Fruit fly (Drosophila melanogaster): ENCODE measurements around the gene CG13084.

The CG13084 gene

DNA sequence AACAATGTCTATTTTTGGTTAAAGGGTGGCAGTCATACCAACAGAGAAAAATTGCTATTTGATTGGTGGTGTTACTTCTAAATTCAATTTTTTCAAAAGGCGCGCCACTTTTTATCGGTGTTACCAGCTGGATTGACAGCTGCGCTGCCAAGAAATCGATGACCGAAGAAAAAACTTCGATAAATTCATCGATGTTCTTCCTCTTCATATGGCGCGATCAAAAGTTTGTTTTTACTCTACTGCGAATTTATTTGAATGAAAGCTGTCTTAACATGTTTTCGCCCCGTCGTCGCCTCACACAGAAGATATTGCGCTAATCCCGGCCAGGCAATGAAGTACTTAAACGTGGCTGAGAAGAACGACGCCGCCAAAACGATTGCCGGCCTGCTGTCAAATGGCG, 13.3 kb downstream of the CG13084 start, which contains the start of gene Top3alpha:
Top3alpha (plus strand) TSS at position 186 of the 400 bp plus-strand sequence.
- no peak for TF ChIP-seq CG15710 (tag; optimal IDR thresholded peaks at IDR 0.05)

DNA sequence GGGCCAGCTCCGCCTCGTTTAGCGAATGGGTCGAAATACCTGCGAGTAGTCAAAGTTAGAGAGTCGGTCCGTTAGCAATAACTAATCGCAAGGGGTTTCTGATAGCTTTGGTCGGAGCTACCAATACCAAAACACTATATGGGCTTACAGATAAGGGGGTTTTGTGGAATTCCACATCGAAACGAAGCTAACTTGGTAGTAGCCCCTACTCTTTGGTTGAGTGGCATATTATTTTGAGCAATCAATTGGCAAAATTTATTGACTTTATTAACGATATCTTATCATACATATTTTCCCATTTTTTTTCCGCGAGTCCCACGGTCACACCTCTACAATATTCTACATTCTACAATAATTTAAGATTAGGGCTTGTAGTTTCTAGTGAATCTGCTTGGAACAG, 21.6 kb downstream of the CG13084 start:
- TF ChIP-seq Ets98B (GFP tag; IDR thresholded peaks at IDR 0.05) (no peak), CG10348 (GFP tag; IDR thresholded peaks at IDR 0.05) (no peak), fd96Ca (GFP tag; IDR thresholded peaks at IDR 0.05) (no peak), Snoo (tag; optimal IDR thresholded peaks at IDR 0.05) (no peak), CG4496 (GFP tag; IDR thresholded peaks at IDR 0.05) (no peak), CG34367 (tag; optimal IDR thresholded peaks at IDR 0.05) (no peak)

DNA sequence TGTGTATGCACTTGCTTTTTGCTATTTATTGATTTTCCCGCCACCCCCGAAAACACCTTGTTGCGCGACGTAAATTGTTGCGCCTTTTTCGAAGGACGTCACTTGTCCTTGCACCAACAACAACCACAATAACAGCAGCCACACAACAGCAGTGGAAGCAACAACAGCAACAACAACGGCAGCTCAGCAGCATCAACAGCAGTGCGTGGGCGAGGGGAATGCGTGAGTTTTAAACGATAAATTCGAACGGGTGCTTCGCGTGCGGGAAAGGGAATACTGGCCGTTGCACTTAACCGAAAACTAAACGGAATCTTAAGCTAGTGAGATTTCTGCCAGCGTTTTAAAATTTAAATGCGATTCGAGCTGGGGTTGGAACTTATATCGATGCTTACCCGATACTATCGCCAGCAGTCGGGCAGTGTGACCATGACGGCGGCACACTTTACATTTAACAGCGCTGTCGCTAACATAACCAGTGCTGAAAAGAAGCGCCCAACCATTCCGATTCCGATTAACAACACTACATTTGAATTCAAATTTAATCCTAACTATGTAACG, 23.7 kb downstream of the CG13084 start, which contains the start of gene cyst:
cyst (minus strand) TSS at position 404 of the 558 bp plus-strand sequence.
- TF ChIP-seq CG4496 (GFP tag; IDR thresholded peaks at IDR 0.05) (0 out of 3 replicates have a peak, but pooled peaks have one; percentile 14), rn (GFP tag; IDR thresholded peaks at IDR 0.05) (no peak)

- TF ChIP-seq CG8301 (tag; optimal IDR thresholded peaks at IDR 0.05) (no peak), gl (tag; optimal IDR thresholded peaks at IDR 0.05) (no peak), CG8159 (tag; optimal IDR thresholded peaks at IDR 0.05) (no peak), rn (GFP tag; IDR thresholded peaks at IDR 0.05) (no peak), CG17806 (tag; optimal IDR thresholded peaks at IDR 0.05) (no peak), Ets98B (GFP tag; IDR thresholded peaks at IDR 0.05) (no peak), EcR (GFP tag; optimal IDR thresholded peaks at IDR 0.05) (no peak), CG9948 (tag; optimal IDR thresholded peaks at IDR 0.05) (no peak), CG14655 (GFP tag; optimal IDR thresholded peaks at IDR 0.05) (no peak), Pif1B (GFP tag; optimal IDR thresholded peaks at IDR 0.05) (no peak), D1 (tag; optimal IDR thresholded peaks at IDR 0.05) (no peak), CG15710 (tag; optimal IDR thresholded peaks at IDR 0.05) (no peak), Pif1A (GFP tag; optimal IDR thresholded peaks at IDR 0.05) (no peak), Snoo (tag; optimal IDR thresholded peaks at IDR 0.05) (no peak), CG12605 (GFP tag; IDR thresholded peaks at IDR 0.05) (no peak), CG10348 (GFP tag; IDR thresholded peaks at IDR 0.05) (no peak)
Measured at dm6 chr2L:19512184-19512583, 27.5 kb downstream of the CG13084 start.

dm6 chr2L:19516062-19516461, 31.3 kb downstream of the CG13084 start:
- TF ChIP-seq D1 (tag; optimal IDR thresholded peaks at IDR 0.05), result no peak
- no peak for TF ChIP-seq CG8301 (tag; optimal IDR thresholded peaks at IDR 0.05)
- TF ChIP-seq CG9948 (tag; optimal IDR thresholded peaks at IDR 0.05), result no peak
- TF ChIP-seq CG14655 (GFP tag; optimal IDR thresholded peaks at IDR 0.05), result no peak
- no peak for TF ChIP-seq EcR (GFP tag; optimal IDR thresholded peaks at IDR 0.05)
- no peak for TF ChIP-seq Ets98B (GFP tag; IDR thresholded peaks at IDR 0.05)
- no peak for TF ChIP-seq CG17806 (tag; optimal IDR thresholded peaks at IDR 0.05)
- no peak for TF ChIP-seq CG12605 (GFP tag; IDR thresholded peaks at IDR 0.05)
- no peak for TF ChIP-seq gl (tag; optimal IDR thresholded peaks at IDR 0.05)
- TF ChIP-seq fd96Ca (GFP tag; IDR thresholded peaks at IDR 0.05), result no peak
- TF ChIP-seq Snoo (tag; optimal IDR thresholded peaks at IDR 0.05), result no peak
- no peak for TF ChIP-seq CG32121 (GFP tag; IDR thresholded peaks at IDR 0.05)
- no peak for TF ChIP-seq rn (GFP tag; IDR thresholded peaks at IDR 0.05)
- TF ChIP-seq CG13204 (GFP tag; optimal IDR thresholded peaks at IDR 0.05), result no peak
- no peak for TF ChIP-seq CG15710 (tag; optimal IDR thresholded peaks at IDR 0.05)
- no peak for TF ChIP-seq Pif1B (GFP tag; optimal IDR thresholded peaks at IDR 0.05)

dm6 chr2L:19517154-19517814, 32.6 kb downstream of the CG13084 start, which contains the start of gene Hasp:
Gene Hasp, minus strand, starts transcription at chr2L:19517204.
- TF ChIP-seq CG15710 (tag; optimal IDR thresholded peaks at IDR 0.05), result peak; percentile 18
- TF ChIP-seq Ets98B (GFP tag; IDR thresholded peaks at IDR 0.05), result peak; percentile 21
- no peak for TF ChIP-seq CG9948 (tag; optimal IDR thresholded peaks at IDR 0.05)
- TF ChIP-seq Pif1B (GFP tag; optimal IDR thresholded peaks at IDR 0.05), result peak; percentile 13
- peak; percentile 13; the same call in 1 of the 3 replicates for TF ChIP-seq CG4496 (GFP tag; IDR thresholded peaks at IDR 0.05)

dm6 chr2L:19518636-19519086, 33.9 kb downstream of the CG13084 start, which contains the start of gene CG10132:
Gene CG10132, plus strand, starts transcription at chr2L:19518824.
- TF ChIP-seq gl (tag; optimal IDR thresholded peaks at IDR 0.05), result no peak
- no peak for TF ChIP-seq CG10348 (GFP tag; IDR thresholded peaks at IDR 0.05)
- TF ChIP-seq fd96Ca (GFP tag; IDR thresholded peaks at IDR 0.05), result peak; percentile 11; the same call in 1 of the 3 replicates
- TF ChIP-seq CG32121 (GFP tag; IDR thresholded peaks at IDR 0.05), result peak; percentile 44; the same call in 1 of the 2 replicates
